Fruit fly (Drosophila melanogaster): ENCODE data around the gene CG11841.

DNA sequence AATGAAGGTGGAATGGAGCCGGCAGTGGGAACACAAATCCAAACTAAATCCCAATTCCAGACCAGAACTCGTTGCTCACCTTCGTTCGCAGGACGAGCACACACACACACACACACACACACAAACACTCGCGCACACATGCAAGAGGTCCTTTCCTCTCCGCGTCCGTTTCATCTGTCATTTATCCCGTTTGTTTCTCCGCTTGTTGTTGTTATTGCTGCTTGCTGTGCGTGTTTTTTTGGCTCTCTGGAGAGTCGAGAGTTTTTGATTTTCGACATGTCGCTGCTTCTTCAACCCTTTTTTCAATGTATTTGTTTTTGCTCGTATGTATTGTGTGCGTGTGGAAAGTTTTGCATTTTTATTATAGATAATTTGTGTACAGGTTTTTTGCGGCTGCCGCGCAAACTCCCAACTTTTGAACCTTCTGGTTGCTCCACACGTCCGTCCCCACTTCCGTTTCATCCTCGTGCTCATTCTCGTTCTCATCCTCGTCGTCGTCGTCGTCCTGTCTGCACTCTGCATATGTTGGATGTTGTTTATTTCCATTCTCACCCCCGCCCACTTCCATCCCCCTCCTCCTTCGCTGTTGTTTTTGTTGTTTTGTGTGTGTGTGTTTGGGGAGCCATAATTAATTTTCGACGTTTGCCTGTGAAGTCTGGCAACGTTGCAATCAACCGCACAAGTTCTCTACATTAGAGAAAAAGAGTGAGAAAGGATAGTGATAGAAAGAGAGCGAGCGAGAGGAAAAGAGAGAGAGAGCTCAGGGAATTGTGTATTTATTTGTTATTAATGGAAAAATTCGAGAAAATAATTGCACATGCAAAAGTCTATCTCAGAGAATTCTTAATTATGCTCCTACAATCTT is 18.6 kb downstream of the CG11841 start:
- TF ChIP-seq Dll (optimal IDR thresholded peaks at IDR 0.05) (no peak), psq (optimal IDR thresholded peaks at IDR 0.05) (no peak), CG8478 (optimal IDR thresholded peaks at IDR 0.05) (no peak)

Measured in whole organism.